Worm (Caenorhabditis elegans): ENCODE results near the gene Y14H12B.1.

The Y14H12B.1 gene

DNA sequence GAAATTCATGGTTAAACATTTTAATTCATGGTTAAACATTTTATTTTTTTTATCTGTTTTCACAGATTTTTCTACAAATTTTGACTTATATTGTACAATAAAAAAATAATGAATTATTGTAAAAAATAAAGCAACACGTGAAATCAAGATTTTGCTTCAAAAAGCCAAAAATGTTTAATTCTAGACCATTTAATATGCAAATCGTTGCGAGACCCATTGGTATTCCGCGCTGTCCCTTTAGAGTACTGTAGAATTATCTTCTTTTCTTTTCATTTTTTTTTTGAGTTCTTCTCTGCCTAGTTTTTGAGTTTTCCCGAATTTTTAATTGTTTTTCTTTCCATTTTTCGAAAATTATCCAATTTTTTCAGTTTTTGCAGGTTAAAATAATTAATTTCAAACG, at the start of gene Y14H12B.1:
TSS of gene Y14H12B.1 (plus strand) at position 363 of the 400 bp plus-strand sequence.
- TF ChIP-seq him-1 (tag; optimal IDR thresholded peaks at IDR 0.05) = no peak
- TF ChIP-seq W03F9.2 (tag; optimal IDR thresholded peaks at IDR 0.05) = no peak

DNA sequence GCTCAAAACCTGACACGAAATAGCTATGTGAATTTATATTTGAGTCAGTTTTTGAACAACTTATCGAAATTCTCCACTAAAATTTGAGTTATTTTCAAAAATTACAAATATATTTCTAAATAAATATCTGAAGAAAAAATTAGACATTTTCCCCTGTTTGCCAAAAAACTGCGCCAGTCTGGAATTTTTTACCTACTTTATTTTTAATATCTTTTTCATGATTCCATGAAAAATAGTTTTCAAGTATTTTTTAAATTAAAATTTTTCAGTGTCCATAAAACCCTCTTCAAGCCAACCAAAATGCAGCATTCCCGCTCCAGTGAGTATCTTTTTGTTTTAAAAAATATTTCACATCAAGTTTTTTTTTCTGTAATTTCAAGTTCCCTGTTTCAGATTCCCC, 43.1 kb upstream of the Y14H12B.1 start, which contains the start of gene F53C3.8:
TSS of gene F53C3.8 (plus strand) at position 301 of the 400 bp plus-strand sequence.
- no peak for TF ChIP-seq dao-5 (tag; optimal IDR thresholded peaks at IDR 0.05)
- no peak for TF ChIP-seq him-1 (tag; optimal IDR thresholded peaks at IDR 0.05)
- no peak for TF ChIP-seq W03F9.2 (tag; optimal IDR thresholded peaks at IDR 0.05)

DNA sequence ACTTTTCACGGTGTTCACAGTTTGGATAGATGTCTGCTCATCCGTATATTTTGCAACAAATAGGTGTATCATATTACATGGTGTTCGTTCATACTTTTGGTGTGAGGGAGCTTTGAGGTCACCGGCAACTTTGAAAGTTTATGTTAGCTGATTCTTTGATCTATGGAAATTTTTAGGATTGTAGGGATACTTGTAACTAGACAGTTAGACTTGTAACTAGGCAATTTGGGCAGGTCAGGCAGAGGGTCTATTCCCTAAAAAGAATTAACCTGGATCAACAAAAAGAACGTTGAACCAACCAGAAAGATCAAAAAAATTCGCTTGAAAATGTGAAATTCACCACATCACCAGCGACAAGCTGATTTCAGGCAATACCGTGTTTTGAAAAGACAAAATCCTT, 40.3 kb upstream of the Y14H12B.1 start:
- TF ChIP-seq W03F9.2 (tag; optimal IDR thresholded peaks at IDR 0.05) (no peak), him-1 (tag; optimal IDR thresholded peaks at IDR 0.05) (no peak), dao-5 (tag; optimal IDR thresholded peaks at IDR 0.05) (no peak)

DNA sequence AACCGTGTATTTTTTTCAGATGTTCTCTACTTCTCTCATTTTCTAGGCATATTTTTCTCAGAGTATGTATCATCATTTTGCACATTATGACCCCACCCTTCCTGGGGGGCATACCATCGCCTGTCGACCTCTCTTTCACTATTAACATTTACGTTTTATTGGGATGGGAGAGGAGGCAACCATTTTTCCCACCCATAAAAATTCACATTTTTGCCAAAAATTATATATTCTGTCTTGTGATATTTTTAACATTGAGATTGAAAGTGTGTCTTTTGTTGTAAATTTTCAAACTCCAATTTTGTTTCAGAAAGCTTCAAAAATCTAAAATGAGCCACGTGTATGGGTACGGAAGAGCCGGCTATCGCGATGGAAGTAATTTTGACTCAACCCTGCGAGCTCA, 39.5 kb upstream of the Y14H12B.1 start, which contains the start of gene F53C3.7:
TSS of gene F53C3.7 (plus strand) at position 301 of the 400 bp plus-strand sequence.
- no peak for TF ChIP-seq W03F9.2 (tag; optimal IDR thresholded peaks at IDR 0.05)
- TF ChIP-seq dao-5 (tag; optimal IDR thresholded peaks at IDR 0.05) = no peak
- no peak for TF ChIP-seq him-1 (tag; optimal IDR thresholded peaks at IDR 0.05)

DNA sequence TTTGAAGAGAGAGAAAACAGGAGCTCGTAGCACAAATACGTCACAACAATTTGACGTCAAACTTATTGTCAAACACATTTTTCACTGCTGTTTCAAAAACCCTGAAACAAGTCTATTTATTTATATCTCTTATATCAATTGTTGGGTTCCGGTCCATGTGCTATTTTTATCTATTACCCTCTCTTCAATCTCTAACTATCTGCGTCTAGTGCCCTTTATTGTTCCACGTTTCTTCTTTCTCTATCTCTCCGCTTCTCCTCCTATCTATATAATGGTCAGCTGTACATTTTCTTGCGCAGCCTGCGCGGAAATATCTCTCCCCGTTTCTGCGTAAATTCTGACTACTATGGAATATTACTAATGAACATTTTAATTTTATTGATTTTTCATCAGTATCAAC, 37.3 kb upstream of the Y14H12B.1 start:
- no peak for TF ChIP-seq him-1 (tag; optimal IDR thresholded peaks at IDR 0.05)
- no peak for TF ChIP-seq W03F9.2 (tag; optimal IDR thresholded peaks at IDR 0.05)
- TF ChIP-seq dao-5 (tag; optimal IDR thresholded peaks at IDR 0.05) = no peak

DNA sequence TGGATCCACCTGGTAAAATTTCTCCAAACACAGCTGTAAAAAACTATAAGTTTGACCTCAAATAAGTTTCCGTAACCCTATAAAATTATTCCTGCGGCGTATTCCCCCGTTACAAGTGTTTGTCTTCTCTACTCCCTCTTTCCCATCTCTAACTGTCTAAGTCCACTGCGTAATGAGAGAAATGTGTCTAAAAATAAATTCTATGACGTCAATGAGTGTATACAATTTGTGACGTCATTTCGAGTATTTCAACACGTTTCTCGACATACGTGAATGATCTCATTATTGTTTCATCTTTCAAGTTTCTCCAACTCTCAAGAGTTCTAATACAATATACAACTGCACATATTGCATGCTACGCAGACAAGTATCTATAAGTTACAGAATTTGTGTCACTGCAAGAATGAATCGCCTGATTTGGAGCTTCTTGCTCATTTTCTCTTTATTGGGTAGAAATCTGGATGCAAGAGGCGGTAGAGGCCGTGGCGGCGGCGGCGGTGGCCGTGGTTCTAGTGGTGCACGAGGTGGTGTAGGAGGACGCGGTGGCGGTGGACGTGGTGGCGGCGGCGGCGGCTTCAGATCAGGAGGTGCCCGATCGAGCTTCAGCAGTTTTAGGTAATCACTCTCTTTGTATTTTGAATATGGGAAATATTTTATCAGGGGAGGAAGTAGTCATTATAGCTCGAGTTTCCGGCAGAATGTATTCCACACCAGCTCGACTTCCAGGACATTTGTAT, 36.3 kb upstream of the Y14H12B.1 start, which contains the start of gene F53C3.6:
TSS of gene F53C3.6 (plus strand) at position 385 of the 737 bp plus-strand sequence.
- TF ChIP-seq him-1 (tag; optimal IDR thresholded peaks at IDR 0.05) = no peak
- no peak for TF ChIP-seq W03F9.2 (tag; optimal IDR thresholded peaks at IDR 0.05)
- no peak for TF ChIP-seq dao-5 (tag; optimal IDR thresholded peaks at IDR 0.05)

DNA sequence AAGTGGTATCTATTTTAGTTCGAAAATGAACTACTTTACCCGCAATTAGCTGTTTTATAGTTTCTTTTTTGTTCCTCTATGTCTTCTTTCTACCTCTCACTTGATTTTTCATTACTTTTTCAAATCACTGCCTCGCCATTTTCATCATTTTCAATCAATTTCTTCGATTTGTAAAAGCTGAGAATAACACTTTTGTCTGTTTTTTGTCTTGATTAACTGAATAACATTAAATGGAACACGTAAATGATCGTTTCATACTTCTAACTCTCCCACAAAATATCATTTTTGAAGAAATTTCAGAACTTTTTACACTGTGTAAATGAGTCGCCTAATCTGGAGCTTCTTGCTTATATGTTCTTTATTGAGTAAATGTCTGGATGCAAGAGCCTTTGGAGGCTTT, 33.1 kb upstream of the Y14H12B.1 start, which contains the start of gene F53C3.4:
TSS of gene F53C3.4 (plus strand) at position 301 of the 400 bp plus-strand sequence.
- no peak for TF ChIP-seq dao-5 (tag; optimal IDR thresholded peaks at IDR 0.05)
- no peak for TF ChIP-seq W03F9.2 (tag; optimal IDR thresholded peaks at IDR 0.05)
- TF ChIP-seq him-1 (tag; optimal IDR thresholded peaks at IDR 0.05) = no peak

DNA sequence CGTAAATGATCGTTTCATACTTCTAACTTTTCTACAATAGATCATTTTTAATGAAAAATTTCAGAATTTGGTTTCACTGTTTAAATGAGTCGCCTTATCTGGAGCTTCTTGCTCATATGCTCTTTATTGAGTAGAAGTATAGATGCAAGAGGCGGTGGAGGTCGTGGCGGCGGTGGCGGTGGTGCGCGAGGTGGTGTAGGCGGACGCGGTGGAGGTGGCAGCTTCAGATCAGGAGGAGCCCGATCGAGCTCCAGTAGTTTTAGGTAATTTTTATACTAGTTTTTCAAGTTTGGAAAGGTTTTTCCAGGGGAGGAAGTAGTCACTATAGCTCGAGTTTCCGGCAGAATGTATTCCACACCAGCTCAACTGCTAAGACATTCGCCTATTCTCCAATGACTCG, 31.4 kb upstream of the Y14H12B.1 start, which contains the start of gene F53C3.3:
TSS of gene F53C3.3 (plus strand) at position 59 of the 400 bp plus-strand sequence.
- TF ChIP-seq dao-5 (tag; optimal IDR thresholded peaks at IDR 0.05) (no peak), W03F9.2 (tag; optimal IDR thresholded peaks at IDR 0.05) (no peak), him-1 (tag; optimal IDR thresholded peaks at IDR 0.05) (no peak)

DNA sequence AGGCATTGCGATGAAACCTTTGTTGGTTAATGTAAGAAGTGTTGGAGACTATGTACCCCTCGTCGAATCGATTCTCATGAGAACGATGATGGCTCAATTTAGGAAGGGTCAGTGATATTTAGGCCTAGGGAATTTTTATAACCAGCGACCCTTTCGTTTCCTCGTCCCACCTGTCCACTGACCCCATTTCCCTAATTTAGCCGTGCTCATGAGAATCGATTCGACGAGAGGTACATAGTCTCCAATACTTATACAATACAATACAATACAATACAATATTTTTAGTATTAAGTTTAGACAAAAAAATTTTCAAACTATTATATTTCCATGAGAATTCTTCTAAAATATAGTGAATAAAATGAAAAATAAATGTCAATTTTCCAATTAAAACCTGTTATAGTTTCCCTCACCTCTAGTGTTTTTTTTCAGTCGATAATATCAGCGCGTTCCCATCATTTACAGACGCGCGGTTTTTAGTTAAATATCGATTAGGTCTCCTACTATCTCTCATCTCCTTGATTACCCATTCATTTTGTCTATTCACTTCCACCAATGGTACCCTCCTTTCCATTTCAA, 27.5 kb upstream of the Y14H12B.1 start, which contains the start of the genes F53C3.11 and fbxb-103:
TSS of gene F53C3.11 (minus strand) at position 101 of the 576 bp plus-strand sequence.
TSS of gene fbxb-103 (plus strand) at position 526 of the 576 bp plus-strand sequence.
- no peak for TF ChIP-seq W03F9.2 (tag; optimal IDR thresholded peaks at IDR 0.05)
- TF ChIP-seq dao-5 (tag; optimal IDR thresholded peaks at IDR 0.05) = no peak
- TF ChIP-seq him-1 (tag; optimal IDR thresholded peaks at IDR 0.05) = no peak

DNA sequence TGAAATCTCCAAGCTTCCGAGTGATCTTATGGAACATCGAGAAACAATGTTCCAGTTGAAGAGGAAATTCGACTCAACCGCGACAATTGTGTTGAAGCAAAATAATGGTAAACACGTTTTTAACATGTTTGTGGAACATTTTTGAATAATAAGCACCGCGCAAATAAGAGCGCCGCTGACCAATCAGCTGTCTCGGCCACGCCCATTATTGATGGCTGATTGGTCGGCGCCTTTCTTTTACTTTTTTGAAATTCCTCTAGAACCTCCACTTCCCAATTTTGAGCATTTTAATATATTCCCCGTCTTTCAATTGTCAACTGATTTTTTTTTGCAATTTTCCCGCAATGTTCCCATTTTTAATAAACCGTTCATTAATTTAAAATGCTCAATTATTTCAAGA, 26.1 kb upstream of the Y14H12B.1 start:
- TF ChIP-seq him-1 (tag; optimal IDR thresholded peaks at IDR 0.05) = no peak
- TF ChIP-seq W03F9.2 (tag; optimal IDR thresholded peaks at IDR 0.05) = no peak
- no peak for TF ChIP-seq dao-5 (tag; optimal IDR thresholded peaks at IDR 0.05)

DNA sequence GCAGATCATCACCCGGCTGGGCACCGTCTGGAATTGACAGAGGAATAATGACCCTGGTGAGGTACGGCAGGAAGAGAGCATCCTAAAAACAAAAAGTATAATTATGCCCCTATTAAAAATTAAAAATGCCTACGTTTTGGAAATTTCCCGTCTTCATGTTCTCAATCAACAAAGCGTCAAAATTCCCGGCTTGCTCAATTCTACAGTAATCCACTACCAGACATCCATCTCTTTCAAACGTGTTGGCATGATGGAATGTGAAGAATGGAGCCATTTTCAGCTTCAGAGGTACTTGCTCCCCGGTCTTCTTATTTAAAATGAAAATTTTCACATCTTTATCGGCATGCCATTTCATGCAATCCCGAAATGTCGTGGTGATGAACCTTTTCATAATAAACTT, 24.9 kb upstream of the Y14H12B.1 start:
- no peak for TF ChIP-seq W03F9.2 (tag; optimal IDR thresholded peaks at IDR 0.05)
- TF ChIP-seq dao-5 (tag; optimal IDR thresholded peaks at IDR 0.05) = no peak
- TF ChIP-seq him-1 (tag; optimal IDR thresholded peaks at IDR 0.05) = no peak

DNA sequence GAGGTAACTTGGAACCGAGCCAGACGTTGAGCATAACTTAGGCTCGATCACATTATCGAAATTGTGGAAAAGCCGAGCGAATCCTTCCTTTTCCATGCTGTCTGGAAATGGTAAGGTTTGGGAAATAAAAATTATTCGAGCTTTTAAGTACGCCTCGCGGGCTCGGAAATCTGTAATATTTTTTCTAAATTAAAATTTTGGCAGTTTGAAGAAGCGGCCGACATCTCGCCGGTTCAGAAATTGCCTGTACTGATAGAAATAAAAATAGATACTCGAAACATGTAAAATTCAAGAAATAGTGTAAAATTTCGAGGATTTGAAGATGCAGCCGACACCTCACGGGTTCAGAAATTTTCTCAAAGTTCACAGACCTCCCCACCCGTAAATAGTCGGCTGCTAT, 23.5 kb upstream of the Y14H12B.1 start, which contains the start of gene bcmo-2:
TSS of gene bcmo-2 (minus strand) at position 101 of the 400 bp plus-strand sequence.
- no peak for TF ChIP-seq W03F9.2 (tag; optimal IDR thresholded peaks at IDR 0.05)
- no peak for TF ChIP-seq him-1 (tag; optimal IDR thresholded peaks at IDR 0.05)

DNA sequence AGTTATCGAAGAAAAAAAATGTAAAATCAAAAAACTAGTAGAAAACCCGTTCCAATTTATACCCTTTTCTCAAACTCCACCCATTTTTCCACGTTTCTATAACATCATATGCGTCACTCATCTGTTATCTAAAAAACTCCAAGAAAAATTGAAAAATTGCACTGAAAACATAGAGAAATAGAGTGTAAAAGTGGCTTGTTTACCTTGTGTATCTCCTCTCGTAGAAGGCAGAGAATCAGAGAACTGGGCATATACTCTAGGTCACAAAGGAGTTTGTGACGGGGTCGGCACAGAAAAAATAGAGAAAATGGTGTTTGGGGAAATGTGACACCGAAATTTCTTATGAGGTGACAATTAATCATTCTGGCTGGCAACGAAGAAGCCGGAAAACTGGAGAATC, 23.0 kb upstream of the Y14H12B.1 start:
- no peak for TF ChIP-seq him-1 (tag; optimal IDR thresholded peaks at IDR 0.05)
- TF ChIP-seq W03F9.2 (tag; optimal IDR thresholded peaks at IDR 0.05) = no peak
- TF ChIP-seq dao-5 (tag; optimal IDR thresholded peaks at IDR 0.05) = no peak

DNA sequence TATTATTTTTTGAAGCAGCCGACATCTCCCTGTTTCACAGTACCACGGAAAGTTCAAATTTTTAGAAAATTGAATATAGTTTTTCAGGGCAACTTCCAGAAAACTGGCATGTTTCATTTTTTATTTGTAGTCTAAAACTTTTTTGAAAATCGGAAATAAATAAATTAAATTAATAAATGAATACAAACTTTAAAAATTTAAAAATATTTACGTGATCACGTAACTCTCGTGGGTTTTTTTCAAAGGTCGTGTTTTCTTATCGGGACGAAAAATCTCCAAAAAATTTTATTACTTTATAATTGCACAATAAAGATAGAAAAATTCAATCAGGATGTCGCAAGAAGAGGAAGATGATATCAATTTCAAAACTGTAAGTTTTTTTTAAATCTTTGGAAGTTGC, 22.5 kb upstream of the Y14H12B.1 start, which contains the start of gene F53C3.1:
TSS of gene F53C3.1 (plus strand) at position 301 of the 400 bp plus-strand sequence.
- TF ChIP-seq dao-5 (tag; optimal IDR thresholded peaks at IDR 0.05) (no peak), him-1 (tag; optimal IDR thresholded peaks at IDR 0.05) (no peak), W03F9.2 (tag; optimal IDR thresholded peaks at IDR 0.05) (no peak)

Data from whole organism, L4/young adult.